Fruit fly (Drosophila melanogaster) whole organism, prepupa: ENCODE data around the gene Hs2st.

Experiments
- CG10631 ChIP-seq: fragments of 200-800 bp; sonication (Bioruptor generic); optimal IDR thresholded peaks from 2 replicates; lab custom pipeline; 2016; ENCODE audit warnings: missing biosample characterization, missing genetic modification characterization
- CG10669 ChIP-seq: fragments of 200-800 bp; sonication (Bioruptor generic); optimal IDR thresholded peaks from 3 replicates; lab custom pipeline; 2018; ENCODE audit warnings: missing biosample characterization, mild to moderate bottlenecking, missing genetic modification characterization, moderate library complexity
- CG11294 ChIP-seq: fragments of 200-800 bp; sonication (Bioruptor generic); IDR thresholded peaks from 2 replicates; pipeline ENCODE4 v1.3.6; 2022; ENCODE audit warnings: missing biosample characterization, missing genetic modification characterization
- CG11762 ChIP-seq: fragments of 200-800 bp; sonication (Bioruptor generic); optimal IDR thresholded peaks from 3 replicates; lab custom pipeline; 2016; ENCODE audit warnings: missing biosample characterization, missing genetic modification characterization; ENCODE audit not compliant: insufficient read depth
- CG11902 ChIP-seq: fragments of 200-800 bp; sonication (Bioruptor generic); optimal IDR thresholded peaks from 3 replicates; lab custom pipeline; 2016; ENCODE audit warnings: missing biosample characterization, missing genetic modification characterization
- CG15336 ChIP-seq: fragments of 200-800 bp; sonication (Bioruptor generic); IDR thresholded peaks from 2 replicates; pipeline ENCODE4 v1.3.6; 2022; ENCODE audit warnings: missing biosample characterization, missing genetic modification characterization
- CG1621 ChIP-seq: fragments of 200-800 bp; sonication (Bioruptor generic); optimal IDR thresholded peaks from 3 replicates; lab custom pipeline; 2018; ENCODE audit warnings: missing biosample characterization, mild to moderate bottlenecking, missing genetic modification characterization
- CG16779 ChIP-seq: fragments of 200-800 bp; sonication (Bioruptor generic); optimal IDR thresholded peaks from 3 replicates; lab custom pipeline; 2017; ENCODE audit warnings: missing biosample characterization, mild to moderate bottlenecking, missing genetic modification characterization
- CG31627 ChIP-seq: fragments of 200-800 bp; sonication (Bioruptor generic); optimal IDR thresholded peaks from 3 replicates; lab custom pipeline; 2016; ENCODE audit warnings: missing biosample characterization, missing genetic modification characterization
- CG34406 ChIP-seq: fragments of 200-800 bp; sonication (Bioruptor generic); optimal IDR thresholded peaks from 3 replicates; lab custom pipeline; 2016; ENCODE audit warnings: missing biosample characterization, missing genetic modification characterization
- CG3919 ChIP-seq: fragments of 200-800 bp; sonication (Bioruptor generic); optimal IDR thresholded peaks from 3 replicates; lab custom pipeline; 2016; ENCODE audit warnings: missing biosample characterization, missing genetic modification characterization
- CG4318 ChIP-seq: fragments of 200-800 bp; sonication (Bioruptor generic); optimal IDR thresholded peaks from 3 replicates; lab custom pipeline; 2017; ENCODE audit warnings: missing biosample characterization, mild to moderate bottlenecking, missing genetic modification characterization
- CG6163 ChIP-seq: fragments of 200-800 bp; sonication (Bioruptor generic); IDR thresholded peaks from 3 replicates; pipeline ENCODE4 v1.3.6; 2022; ENCODE audit warnings: missing biosample characterization, missing genetic modification characterization
- CG6276 ChIP-seq: fragments of 200-800 bp; sonication (Bioruptor generic); optimal IDR thresholded peaks from 2 replicates; lab custom pipeline; 2017; ENCODE audit warnings: missing biosample characterization, mild to moderate bottlenecking, missing genetic modification characterization
- CG6808 ChIP-seq: fragments of 200-800 bp; sonication (Bioruptor generic); optimal IDR thresholded peaks from 3 replicates; lab custom pipeline; 2017; ENCODE audit warnings: missing biosample characterization, missing genetic modification characterization, mild to moderate bottlenecking, moderate library complexity, missing genetic modification reagents
- CG6854 ChIP-seq: fragments of 200-800 bp; sonication (Bioruptor generic); optimal IDR thresholded peaks from 2 replicates; lab custom pipeline; 2017; ENCODE audit warnings: missing biosample characterization, mild to moderate bottlenecking, missing genetic modification characterization
- CG7368 ChIP-seq: fragments of 200-800 bp; sonication (Bioruptor generic); optimal IDR thresholded peaks from 3 replicates; lab custom pipeline; 2016; ENCODE audit warnings: missing biosample characterization, missing genetic modification characterization
- CG8119 ChIP-seq: fragments of 200-800 bp; sonication (Bioruptor generic); IDR thresholded peaks from 3 replicates; pipeline ENCODE4 v1.3.6; 2022; ENCODE audit warnings: missing biosample characterization, missing genetic modification characterization
- CG8319 ChIP-seq: fragments of 200-800 bp; sonication (Bioruptor generic); optimal IDR thresholded peaks from 3 replicates; lab custom pipeline; 2016; ENCODE audit warnings: missing biosample characterization, missing genetic modification characterization
- CG8632 ChIP-seq: fragments of 200-800 bp; sonication (Bioruptor generic); optimal IDR thresholded peaks from 3 replicates; lab custom pipeline; 2016; ENCODE audit warnings: missing biosample characterization, missing genetic modification characterization
- Eip75B ChIP-seq: fragments of 200-800 bp; sonication (Bioruptor generic); optimal IDR thresholded peaks from 3 replicates; lab custom pipeline; 2016; ENCODE audit warnings: missing biosample characterization, missing genetic modification characterization
- Eip78C ChIP-seq: fragments of 200-800 bp; sonication (Bioruptor generic); peaks from one replicate; lab custom pipeline; 2016; ENCODE audit warnings: missing biosample characterization, missing genetic modification characterization
- Eip93F ChIP-seq: fragments of 200-800 bp; sonication (Bioruptor generic); optimal IDR thresholded peaks from 2 replicates; lab custom pipeline; 2016; ENCODE audit warnings: missing biosample characterization, mild to moderate bottlenecking, missing genetic modification characterization
- Ets96B ChIP-seq: fragments of 200-800 bp; optimal IDR thresholded peaks from 2 replicates; lab custom pipeline; 2019; ENCODE audit warnings: missing biosample characterization, mild to moderate bottlenecking, missing genetic modification characterization, moderate library complexity
- Gug ChIP-seq: fragments of 200-800 bp; sonication (Bioruptor generic); IDR thresholded peaks from 2 replicates; pipeline ENCODE4 v1.3.6; 2022; ENCODE audit warnings: missing biosample characterization, missing genetic modification characterization
- Hr38 ChIP-seq: sonication (Bioruptor generic); optimal IDR thresholded peaks from 2 replicates; lab custom pipeline; 2016; ENCODE audit warnings: missing biosample characterization, missing genetic modification characterization
- Hr39 ChIP-seq: fragments of 200-800 bp; sonication (Bioruptor generic); optimal IDR thresholded peaks from 2 replicates; lab custom pipeline; 2016; ENCODE audit warnings: missing biosample characterization, missing genetic modification characterization
- Lpt ChIP-seq: fragments of 200-800 bp; sonication (Bioruptor generic); optimal IDR thresholded peaks from 3 replicates; lab custom pipeline; 2016; ENCODE audit warnings: missing biosample characterization, missing genetic modification characterization
- Met ChIP-seq: fragments of 200-800 bp; sonication (Bioruptor generic); optimal IDR thresholded peaks from 3 replicates; lab custom pipeline; 2016; ENCODE audit warnings: missing biosample characterization, missing genetic modification characterization
- Smox ChIP-seq: fragments of 200-800 bp; sonication (Bioruptor generic); optimal IDR thresholded peaks from 3 replicates; lab custom pipeline; 2016; ENCODE audit warnings: missing biosample characterization, missing genetic modification characterization
- Sox102F ChIP-seq: fragments of 200-800 bp; sonication (Bioruptor generic); optimal IDR thresholded peaks from 2 replicates; lab custom pipeline; 2016; ENCODE audit warnings: missing biosample characterization, mild to moderate bottlenecking, missing genetic modification characterization
- Sox14 ChIP-seq: fragments of 200-800 bp; sonication (Bioruptor generic); optimal IDR thresholded peaks from 3 replicates; lab custom pipeline; 2016; ENCODE audit warnings: missing biosample characterization, missing genetic modification characterization
- Sox15 ChIP-seq: fragments of 200-800 bp; sonication (Bioruptor generic); optimal IDR thresholded peaks from 3 replicates; lab custom pipeline; 2016; ENCODE audit warnings: missing biosample characterization, missing genetic modification characterization
- achi ChIP-seq: fragments of 200-800 bp; sonication (Bioruptor generic); optimal IDR thresholded peaks from 3 replicates; lab custom pipeline; 2016; ENCODE audit warnings: missing biosample characterization, missing genetic modification characterization
- acj6 ChIP-seq: fragments of 200-800 bp; sonication (Bioruptor generic); optimal IDR thresholded peaks from 3 replicates; lab custom pipeline; 2016; ENCODE audit warnings: missing biosample characterization, missing genetic modification characterization
- dac ChIP-seq: fragments of 200-800 bp; sonication (Bioruptor generic); optimal IDR thresholded peaks from 2 replicates; lab custom pipeline; 2017; ENCODE audit warnings: missing biosample characterization, mild to moderate bottlenecking, missing genetic modification characterization
- dsx ChIP-seq: fragments of 200-800 bp; optimal IDR thresholded peaks from 3 replicates; lab custom pipeline; 2019; ENCODE audit warnings: missing biosample characterization, mild to moderate bottlenecking, missing genetic modification characterization, moderate library complexity; ENCODE audit not compliant: poor library complexity, severe bottlenecking
- eg ChIP-seq: fragments of 200-800 bp; sonication (Bioruptor generic); IDR thresholded peaks from 3 replicates; pipeline ENCODE4 v1.3.6; 2022; ENCODE audit warnings: missing biosample characterization, missing genetic modification characterization
- esn ChIP-seq: fragments of 200-800 bp; sonication (Bioruptor generic); optimal IDR thresholded peaks from 2 replicates; lab custom pipeline; 2016; ENCODE audit warnings: missing biosample characterization, mild to moderate bottlenecking, missing genetic modification characterization, moderate library complexity
- fd85E ChIP-seq: fragments of 200-800 bp; sonication (Bioruptor generic); optimal IDR thresholded peaks from 3 replicates; lab custom pipeline; 2016; ENCODE audit warnings: missing biosample characterization, missing genetic modification characterization
- lz ChIP-seq: fragments of 200-800 bp; sonication (Bioruptor generic); optimal IDR thresholded peaks from 3 replicates; lab custom pipeline; 2016; ENCODE audit warnings: missing biosample characterization, missing genetic modification characterization
- net ChIP-seq: fragments of 200-800 bp; sonication (Bioruptor generic); optimal IDR thresholded peaks from 3 replicates; lab custom pipeline; 2016; ENCODE audit warnings: missing biosample characterization, missing genetic modification characterization
- salr ChIP-seq, 2 experiments: fragments of 200-800 bp; sonication (Bioruptor generic); optimal IDR thresholded peaks; 3 replicates each; lab custom pipeline; 2016 to 2018; ENCODE audit warnings: missing biosample characterization in 2 of 2, missing genetic modification characterization in 2 of 2, mild to moderate bottlenecking in 1 of 2
- ss ChIP-seq, 2 experiments: fragments of 200-800 bp; sonication (Bioruptor generic); optimal IDR thresholded peaks; 2 replicates in 1 of 2; 3 replicates in 1 of 2; lab custom pipeline; 2017 to 2018; ENCODE audit warnings: mild to moderate bottlenecking in 2 of 2, missing biosample characterization in 2 of 2, missing genetic modification characterization in 2 of 2, moderate library complexity in 1 of 2
- svp ChIP-seq: fragments of 200-800 bp; sonication (Bioruptor generic); peaks from one replicate; lab custom pipeline; 2016; ENCODE audit warnings: missing biosample characterization, missing genetic modification characterization
- topi ChIP-seq: fragments of 200-800 bp; sonication (Bioruptor generic); optimal IDR thresholded peaks from 3 replicates; lab custom pipeline; 2016; ENCODE audit warnings: missing biosample characterization, missing genetic modification characterization
- vri ChIP-seq: fragments of 200-800 bp; sonication (Bioruptor generic); optimal IDR thresholded peaks from 3 replicates; lab custom pipeline; 2016; ENCODE audit warnings: missing biosample characterization, mild to moderate bottlenecking, missing genetic modification characterization

Gene Hs2st

dm6 chr2L:19426330-19426781 lies 18.2 kb downstream of the Hs2st start, which contains the start of gene Pax (continued):
- TF ChIP-seq acj6 (GFP tag; lab: Kevin White, UChicago) (no peak), topi (GFP tag; lab: Kevin White, UChicago) (no peak), CG8119 (GFP tag; lab: Robert Waterston, UW) (peak; percentile 60; the same call in 2 of the 3 replicates), vri (GFP tag; lab: Kevin White, UChicago) (no peak), eg (GFP tag; lab: Robert Waterston, UW) (peak; percentile 52; the same call in 1 of the 3 replicates), CG34406 (GFP tag; lab: Kevin White, UChicago) (no peak), Ets96B (tag; lab: Kevin White, UChicago) (no peak), CG3919 (GFP tag; lab: Kevin White, UChicago) (no peak), Met (GFP tag; lab: Kevin White, UChicago) (no peak), CG1621 (tag; lab: Kevin White, UChicago) (peak; percentile 9), esn (GFP tag; lab: Kevin White, UChicago) (no peak)

dm6 chr2L:19425765-19426329 lies 18.7 kb downstream of the Hs2st start:
- TF ChIP-seq Lpt = no peak
- peak; percentile 68 for TF ChIP-seq Smox (GFP tag; lab: Kevin White, UChicago)
- TF ChIP-seq CG31627 = peak; percentile 57
- peak; percentile 22 for TF ChIP-seq CG8319
- TF ChIP-seq CG11294 = no peak
- TF ChIP-seq CG15336 (GFP tag; lab: Robert Waterston, UW) = peak; percentile 57
- peak; percentile 53 for TF ChIP-seq Ets96B (tag; lab: Kevin White, UChicago)
- TF ChIP-seq CG11762 (GFP tag; lab: Kevin White, UChicago) = peak; percentile 28
- TF ChIP-seq Eip75B (GFP tag; lab: Kevin White, UChicago) = peak; percentile 20
- TF ChIP-seq salr (GFP tag; optimal IDR thresholded peaks at IDR 0.05; lab: Kevin White, UChicago) = peak in 1 of 2 experiments; percentile 11
- TF ChIP-seq dac = no peak
- TF ChIP-seq Sox102F (GFP tag; lab: Kevin White, UChicago) = peak; percentile 35
- peak; percentile 16 for TF ChIP-seq CG10631 (GFP tag; lab: Kevin White, UChicago)
- TF ChIP-seq dsx (GFP tag; lab: Kevin White, UChicago) = no peak
- peak; percentile 6 for TF ChIP-seq CG6276
- TF ChIP-seq CG11902 (GFP tag; lab: Kevin White, UChicago) = peak; percentile 21
- peak; percentile 68 for TF ChIP-seq Hr39 (GFP tag; lab: Kevin White, UChicago)
- TF ChIP-seq CG10669 (GFP tag; lab: Kevin White, UChicago) = peak; percentile 50
- no peak for TF ChIP-seq fd85E (GFP tag; lab: Kevin White, UChicago)
- peak; percentile 62 for TF ChIP-seq vri (GFP tag; lab: Kevin White, UChicago)
- peak; percentile 46 for TF ChIP-seq CG8632
- TF ChIP-seq Eip93F (GFP tag; lab: Kevin White, UChicago) = no peak
- TF ChIP-seq CG8119 (GFP tag; lab: Robert Waterston, UW) = peak; percentile 57; the same call in 2 of the 3 replicates
- TF ChIP-seq Eip78C = peak; percentile 86
- TF ChIP-seq Met (GFP tag; lab: Kevin White, UChicago) = peak; percentile 67
- no peak for TF ChIP-seq CG7368 (GFP tag; lab: Kevin White, UChicago)
- TF ChIP-seq Sox14 (GFP tag; lab: Kevin White, UChicago) = peak; percentile 31
- peak; percentile 32 for TF ChIP-seq CG6808
- TF ChIP-seq svp (GFP tag; lab: Kevin White, UChicago) = peak; percentile 76
- peak; percentile 58 for TF ChIP-seq topi (GFP tag; lab: Kevin White, UChicago)
- TF ChIP-seq CG6163 (GFP tag; lab: Robert Waterston, UW) = peak; percentile 71
- no peak for TF ChIP-seq CG16779 (tag; lab: Kevin White, UChicago)
- TF ChIP-seq Gug (GFP tag; lab: Robert Waterston, UW) = no peak
- TF ChIP-seq Sox15 (GFP tag; lab: Kevin White, UChicago) = peak; percentile 4
- TF ChIP-seq achi (GFP tag; lab: Kevin White, UChicago) = peak; percentile 51
- TF ChIP-seq CG6854 (GFP tag; lab: Kevin White, UChicago) = no peak
- no peak for TF ChIP-seq CG4318 (GFP tag; lab: Kevin White, UChicago)
- peak; percentile 56 for TF ChIP-seq CG3919 (GFP tag; lab: Kevin White, UChicago)
- no peak for TF ChIP-seq Hr38 (GFP tag; lab: Kevin White, UChicago)
- peak; percentile 50 for TF ChIP-seq lz
- TF ChIP-seq acj6 (GFP tag; lab: Kevin White, UChicago) = peak; percentile 65
- no peak for TF ChIP-seq ss (GFP tag; optimal IDR thresholded peaks at IDR 0.05; lab: Kevin White, UChicago)
- TF ChIP-seq net (GFP tag; lab: Kevin White, UChicago) = peak; percentile 66
- TF ChIP-seq CG1621 (tag; lab: Kevin White, UChicago) = peak; percentile 41
